Worm (Caenorhabditis elegans) whole organism, L4 larva: ENCODE measurements around the gene ZK809.9.

ENCODE experiments used
- Y48G9A.11 ChIP-seq: fragments of 200-800 bp; sonication (Bioruptor generic); IDR thresholded peaks from 2 replicates; pipeline ENCODE4 v1.3.6; 2022; ENCODE audit warnings: missing genetic modification reagents, missing genetic modification characterization, missing compliant biosample characterization
- fkh-10 ChIP-seq: fragments of 150-350 bp; optimal IDR thresholded peaks from 2 replicates; lab custom pipeline; 2014; ENCODE audit warnings: missing biosample characterization, missing genetic modification reagents, missing genetic modification characterization
- lin-15B ChIP-seq: fragments of 150-350 bp; sonication (generic microtip); optimal IDR thresholded peaks from 3 replicates; lab custom pipeline; 2014; ENCODE audit warnings: missing biosample characterization, missing genetic modification characterization
- lin-39 ChIP-seq: fragments of 150-350 bp; optimal IDR thresholded peaks from 2 replicates; lab custom pipeline; 2014; ENCODE audit warnings: missing biosample characterization, missing genetic modification reagents, missing genetic modification characterization

DNA sequence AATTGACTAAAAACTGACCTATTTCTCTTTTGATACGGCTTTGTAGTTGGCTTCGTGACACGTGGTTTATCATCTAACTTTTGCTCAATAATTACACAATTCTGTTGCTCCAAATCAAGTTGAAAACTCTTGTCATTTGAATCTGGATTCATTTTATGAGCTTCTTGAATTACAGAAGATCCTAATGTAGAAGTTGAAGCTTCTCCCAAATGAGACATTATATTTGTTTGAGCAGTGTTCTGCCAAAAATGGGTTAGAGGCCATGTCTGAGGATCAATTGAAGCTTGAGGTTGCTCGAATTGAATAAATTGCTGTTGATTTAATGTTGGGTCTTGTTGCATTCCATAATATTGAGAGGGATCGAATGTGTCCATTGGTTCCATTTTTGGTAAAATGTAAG, 32.4 kb downstream of the ZK809.9 start:
- TF ChIP-seq fkh-10: no peak
- no peak for TF ChIP-seq Y48G9A.11 (GFP tag; lab: Robert Waterston, UW)
- TF ChIP-seq lin-15B (tag; lab: Kevin White, UChicago): no peak
- TF ChIP-seq lin-39 (tag; lab: Kevin White, UChicago): no peak
